Worm (Caenorhabditis elegans) whole organism, L1 larva: ENCODE data around the gene pes-23.

Experiments
- aly-2 ChIP-seq: fragments of 150-350 bp; optimal IDR thresholded peaks from 2 replicates; lab custom pipeline; 2014; ENCODE audit warnings: missing biosample characterization, missing genetic modification characterization
- jun-1 ChIP-seq: fragments of 150-350 bp; optimal IDR thresholded peaks from 2 replicates; lab custom pipeline; 2014; ENCODE audit warnings: missing biosample characterization, missing genetic modification reagents, missing genetic modification characterization
- nhr-12 ChIP-seq: sonication (generic microtip); optimal IDR thresholded peaks from 2 replicates; lab custom pipeline; 2017; ENCODE audit warnings: missing biosample characterization, missing genetic modification characterization
- nhr-28 ChIP-seq: fragments of 150-350 bp; optimal IDR thresholded peaks from 2 replicates; lab custom pipeline; 2014; ENCODE audit warnings: missing biosample characterization, missing genetic modification characterization
- pag-3 ChIP-seq: sonication (generic microtip); optimal IDR thresholded peaks from 2 replicates; lab custom pipeline; 2017; ENCODE audit warnings: missing genetic modification characterization, mild to moderate bottlenecking, missing compliant biosample characterization, antibody characterized with exemption, borderline replicate concordance; ENCODE audit not compliant: insufficient read depth

ce11 chrX:6865839-6866238 is 35.3 kb upstream of the pes-23 start, which contains the start of gene odr-10:
- no peak for TF ChIP-seq jun-1 (tag; lab: Kevin White, UChicago)
- TF ChIP-seq aly-2 (tag; lab: Kevin White, UChicago), result no peak
- no peak for TF ChIP-seq nhr-12
- no peak for TF ChIP-seq pag-3 (tag; lab: Kevin White, UChicago)
- no peak for TF ChIP-seq nhr-28 (tag; lab: Kevin White, UChicago)
